Fruit fly (Drosophila melanogaster): ENCODE results near the gene CG11927.

Gene CG11927

DNA sequence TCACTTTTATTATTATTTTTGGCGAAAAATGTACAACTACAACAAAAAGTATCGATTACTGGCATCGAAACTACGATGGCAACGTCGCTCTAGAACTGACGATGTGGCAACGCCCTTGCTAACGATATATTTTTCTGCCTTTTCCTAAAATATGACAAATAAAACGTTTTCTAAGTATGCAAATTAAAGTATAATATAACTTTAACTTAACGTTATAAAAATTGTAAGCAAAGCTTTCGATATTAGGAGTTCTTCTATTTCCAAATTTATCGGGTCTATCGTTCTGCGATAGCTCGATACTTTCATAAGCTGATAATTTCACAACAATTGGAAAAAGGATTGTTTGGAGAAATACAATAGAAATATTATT, 35.4 kb downstream of the CG11927 start, which contains the start of the genes Cf2 and CG3008 (continued):
- peak; percentile 50 for TF ChIP-seq phol (tag; optimal IDR thresholded peaks at IDR 0.05)
- TF ChIP-seq otp (GFP tag; IDR thresholded peaks at IDR 0.05), result no peak
- TF ChIP-seq insv (GFP tag; optimal IDR thresholded peaks at IDR 0.05), result no peak
- no peak for TF ChIP-seq CG7556 (GFP tag; optimal IDR thresholded peaks at IDR 0.05)
- TF ChIP-seq Nf-YB (GFP tag; optimal IDR thresholded peaks at IDR 0.05), result no peak
- TF ChIP-seq CG33213 (GFP tag; optimal IDR thresholded peaks at IDR 0.05), result peak; percentile 8
- peak; percentile 52; the same call in 1 of the 3 replicates for TF ChIP-seq mld (GFP tag; IDR thresholded peaks at IDR 0.05; ENCODE audit: partially characterized antibody)
- peak; percentile 70; the same call in 1 of the 2 replicates for TF ChIP-seq tna (GFP tag; IDR thresholded peaks at IDR 0.05; ENCODE audit: partially characterized antibody)
- no peak for TF ChIP-seq MESR4 (GFP tag; optimal IDR thresholded peaks at IDR 0.05)
- peak; percentile 60 for TF ChIP-seq ato (GFP tag; IDR thresholded peaks at IDR 0.05; ENCODE audit: partially characterized antibody)
- no peak for TF ChIP-seq bcd (GFP tag; optimal IDR thresholded peaks at IDR 0.05)
- TF ChIP-seq sd (tag; optimal IDR thresholded peaks at IDR 0.05), result no peak
- TF ChIP-seq HLH4C (GFP tag; IDR thresholded peaks at IDR 0.05; ENCODE audit: partially characterized antibody), result peak; percentile 88
- TF ChIP-seq Oaz (GFP tag; IDR thresholded peaks at IDR 0.05), result no peak
- TF ChIP-seq HHEX (GFP tag; optimal IDR thresholded peaks at IDR 0.05), result no peak
- peak; percentile 64 for TF ChIP-seq MBD-R2 (GFP tag; IDR thresholded peaks at IDR 0.05)
- TF ChIP-seq CG2712 (tag; optimal IDR thresholded peaks at IDR 0.05), result peak; percentile 33
- TF ChIP-seq Dfd (GFP tag; optimal IDR thresholded peaks at IDR 0.05), result no peak
- peak; percentile 65 for TF ChIP-seq CG12659 (GFP tag; optimal IDR thresholded peaks at IDR 0.05)
- TF ChIP-seq slbo (GFP tag; IDR thresholded peaks at IDR 0.05), result no peak
- no peak for TF ChIP-seq crc (GFP tag; optimal IDR thresholded peaks at IDR 0.05)
- TF ChIP-seq CG18262 (tag; optimal IDR thresholded peaks at IDR 0.05), result peak; percentile 12
- peak; percentile 42; the same call in 1 of the 2 replicates for TF ChIP-seq CG42726 (GFP tag; IDR thresholded peaks at IDR 0.05; ENCODE audit: partially characterized antibody)
- peak; percentile 40 for TF ChIP-seq CG12391 (tag; optimal IDR thresholded peaks at IDR 0.05)
- no peak for TF ChIP-seq CG13424 (tag; optimal IDR thresholded peaks at IDR 0.05)
- no peak for TF ChIP-seq Nf-YA (GFP tag; IDR thresholded peaks at IDR 0.05)
- peak; percentile 67 for TF ChIP-seq stwl (tag; optimal IDR thresholded peaks at IDR 0.05)
- no peak for TF ChIP-seq pho (GFP tag; optimal IDR thresholded peaks at IDR 0.05)
- TF ChIP-seq Ets97D (GFP tag; optimal IDR thresholded peaks at IDR 0.05), result peak; percentile 72
- TF ChIP-seq CG4707 (GFP tag; optimal IDR thresholded peaks at IDR 0.05), result no peak
- TF ChIP-seq gcm (GFP tag; optimal IDR thresholded peaks at IDR 0.05), result no peak
- TF ChIP-seq pnt (GFP tag; optimal IDR thresholded peaks at IDR 0.05), result no peak
- no peak for TF ChIP-seq CG4328 (GFP tag; optimal IDR thresholded peaks at IDR 0.05)
- no peak for TF ChIP-seq CG10959 (GFP tag; IDR thresholded peaks at IDR 0.05)
- no peak for TF ChIP-seq CG15696 (tag; optimal IDR thresholded peaks at IDR 0.05)
- TF ChIP-seq gem (tag; optimal IDR thresholded peaks at IDR 0.05), result no peak
- TF ChIP-seq sisA (GFP tag; IDR thresholded peaks at IDR 0.05), result no peak
- no peak for TF ChIP-seq CG13894 (tag; optimal IDR thresholded peaks at IDR 0.05)
- no peak for TF ChIP-seq Gsc (GFP tag; IDR thresholded peaks at IDR 0.05)
- TF ChIP-seq CG6272 (GFP tag; IDR thresholded peaks at IDR 0.05), result no peak
- peak; percentile 71; the same call in 1 of the 2 replicates for TF ChIP-seq sna (GFP tag; IDR thresholded peaks at IDR 0.05; ENCODE audit: partially characterized antibody)
- TF ChIP-seq tgo (GFP tag; IDR thresholded peaks at IDR 0.05), result no peak
- TF ChIP-seq CG17829 (tag; optimal IDR thresholded peaks at IDR 0.05), result peak; percentile 21
- TF ChIP-seq nom (GFP tag; optimal IDR thresholded peaks at IDR 0.05), result no peak
- no peak for TF ChIP-seq Dip2 (GFP tag; IDR thresholded peaks at IDR 0.05)
- TF ChIP-seq CG12219 (GFP tag; optimal IDR thresholded peaks at IDR 0.05), result no peak
- TF ChIP-seq psq (GFP tag; optimal IDR thresholded peaks at IDR 0.05), result peak; percentile 0
- peak; percentile 35 for TF ChIP-seq ftz-f1 (GFP tag; optimal IDR thresholded peaks at IDR 0.05)
- TF ChIP-seq chinmo (GFP tag; IDR thresholded peaks at IDR 0.05; ENCODE audit: partially characterized antibody), result 0 out of 4 replicates have a peak, but pooled peaks have one; percentile 50
- no peak for TF ChIP-seq lola (GFP tag; optimal IDR thresholded peaks at IDR 0.05)
